Fruit fly (Drosophila melanogaster): Measurements from ENCODE around the gene CG42526.

The CG42526 gene

dm6 chr3L:9401354-9402156, 33.6 kb downstream of the CG42526 start:
- TF ChIP-seq Pif1A (GFP tag; optimal IDR thresholded peaks at IDR 0.05) (no peak), Pif1B (GFP tag; optimal IDR thresholded peaks at IDR 0.05) (peak; percentile 21), Ets98B (GFP tag; IDR thresholded peaks at IDR 0.05) (peak; percentile 22; the same call in 1 of the 2 replicates), CG12605 (GFP tag; IDR thresholded peaks at IDR 0.05) (no peak), EcR (GFP tag; optimal IDR thresholded peaks at IDR 0.05) (peak; percentile 23)

dm6 chr3L:9400697-9401353, 34.4 kb downstream of the CG42526 start:
- no peak for TF ChIP-seq Pif1A (GFP tag; optimal IDR thresholded peaks at IDR 0.05)
- peak; percentile 8; the same call in 1 of the 3 replicates for TF ChIP-seq CG4496 (GFP tag; IDR thresholded peaks at IDR 0.05)

dm6 chr3L:9399855-9400254, 35.3 kb downstream of the CG42526 start:
- TF ChIP-seq EcR (GFP tag; optimal IDR thresholded peaks at IDR 0.05) (peak; percentile 63), CG8159 (tag; optimal IDR thresholded peaks at IDR 0.05) (no peak)

dm6 chr3L:9399013-9399750, 36.0 kb downstream of the CG42526 start, which contains the start of gene CG4080:
Gene CG4080, minus strand, starts transcription at chr3L:9399227.
- TF ChIP-seq EcR (GFP tag; optimal IDR thresholded peaks at IDR 0.05) (peak; percentile 48), CG34367 (tag; optimal IDR thresholded peaks at IDR 0.05) (peak; percentile 13), CG9948 (tag; optimal IDR thresholded peaks at IDR 0.05) (no peak), CG8159 (tag; optimal IDR thresholded peaks at IDR 0.05) (peak; percentile 68), Pif1A (GFP tag; optimal IDR thresholded peaks at IDR 0.05) (peak; percentile 28), rn (GFP tag; IDR thresholded peaks at IDR 0.05) (no peak)

- TF ChIP-seq fd96Ca (GFP tag; IDR thresholded peaks at IDR 0.05) (no peak; the same call in 2 of the 3 replicates), Pif1A (GFP tag; optimal IDR thresholded peaks at IDR 0.05) (no peak), CG8301 (tag; optimal IDR thresholded peaks at IDR 0.05) (no peak), CG14655 (GFP tag; optimal IDR thresholded peaks at IDR 0.05) (no peak), CG17806 (tag; optimal IDR thresholded peaks at IDR 0.05) (peak; percentile 1), CG9948 (tag; optimal IDR thresholded peaks at IDR 0.05) (peak; percentile 17), gl (tag; optimal IDR thresholded peaks at IDR 0.05) (no peak), D1 (tag; optimal IDR thresholded peaks at IDR 0.05) (peak; percentile 3), CG12605 (GFP tag; IDR thresholded peaks at IDR 0.05) (0 out of 2 replicates have a peak, but pooled peaks have one; percentile 46), CG34367 (tag; optimal IDR thresholded peaks at IDR 0.05) (no peak), CG8159 (tag; optimal IDR thresholded peaks at IDR 0.05) (peak; percentile 20), CG15710 (tag; optimal IDR thresholded peaks at IDR 0.05) (peak; percentile 9), Ets98B (GFP tag; IDR thresholded peaks at IDR 0.05) (0 out of 2 replicates have a peak, but pooled peaks have one; percentile 46), CG4496 (GFP tag; IDR thresholded peaks at IDR 0.05) (peak; percentile 50; the same call in 1 of the 3 replicates), Snoo (tag; optimal IDR thresholded peaks at IDR 0.05) (peak; percentile 29), CG13204 (GFP tag; optimal IDR thresholded peaks at IDR 0.05) (no peak), Pif1B (GFP tag; optimal IDR thresholded peaks at IDR 0.05) (no peak), CG32121 (GFP tag; IDR thresholded peaks at IDR 0.05) (peak; percentile 35; the same call in 1 of the 2 replicates), CG10348 (GFP tag; IDR thresholded peaks at IDR 0.05) (no peak), EcR (GFP tag; optimal IDR thresholded peaks at IDR 0.05) (peak; percentile 86), rn (GFP tag; IDR thresholded peaks at IDR 0.05) (no peak)
Measured at dm6 chr3L:9398435-9398981, 36.7 kb downstream of the CG42526 start.

dm6 chr3L:9398028-9398427, 37.2 kb downstream of the CG42526 start:
- TF ChIP-seq Ets98B (GFP tag; IDR thresholded peaks at IDR 0.05) (no peak), CG4496 (GFP tag; IDR thresholded peaks at IDR 0.05) (no peak), CG34367 (tag; optimal IDR thresholded peaks at IDR 0.05) (no peak), CG15710 (tag; optimal IDR thresholded peaks at IDR 0.05) (no peak), CG8159 (tag; optimal IDR thresholded peaks at IDR 0.05) (no peak), D1 (tag; optimal IDR thresholded peaks at IDR 0.05) (no peak), EcR (GFP tag; optimal IDR thresholded peaks at IDR 0.05) (no peak)

Measured in whole organism, pupa.